Fruit fly (Drosophila melanogaster): Measurements from ENCODE around the gene CG42779.

The CG42779 gene

DNA sequence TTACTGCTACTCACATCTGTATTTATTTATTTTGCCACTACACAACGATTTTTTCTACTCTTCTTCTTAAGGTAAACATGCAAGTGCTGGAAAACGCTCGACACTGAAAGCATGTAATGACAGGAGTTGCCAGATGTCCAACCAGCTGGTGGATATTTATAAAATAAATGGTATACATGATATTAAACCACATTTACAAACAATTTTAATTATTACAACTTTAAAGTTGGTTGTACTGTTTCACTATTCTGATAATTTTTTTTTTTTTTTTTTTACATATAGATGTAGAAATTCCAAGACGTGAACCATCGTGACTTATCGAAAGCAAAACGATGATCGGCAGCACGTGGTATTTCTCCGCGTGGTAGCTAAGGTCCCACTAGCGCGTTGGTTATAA, 41.5 kb upstream of the CG42779 start, which contains the start of the genes Keap1 and kuk (continued):
- TF ChIP-seq CG2129 (GFP tag; IDR thresholded peaks at IDR 0.05; ENCODE audit: partially characterized antibody) (peak; percentile 66), row (GFP tag; IDR thresholded peaks at IDR 0.05) (peak; percentile 50; the same call in 2 of the 3 replicates), lbe (GFP tag; optimal IDR thresholded peaks at IDR 0.05) (peak; percentile 62), CG10274 (GFP tag; optimal IDR thresholded peaks at IDR 0.05) (no peak), bab2 (GFP tag; optimal IDR thresholded peaks at IDR 0.05) (peak; percentile 57), Hmr (GFP tag; optimal IDR thresholded peaks at IDR 0.05) (peak; percentile 79), CG8290 (GFP tag; optimal IDR thresholded peaks at IDR 0.05) (no peak), CG8290 (tag; optimal IDR thresholded peaks at IDR 0.05) (peak in 1 of 2 experiments; percentile 57), pfk (GFP tag; optimal IDR thresholded peaks at IDR 0.05) (peak; percentile 29), CG10366 (GFP tag; IDR thresholded peaks at IDR 0.05) (peak; percentile 44), Optix (GFP tag; IDR thresholded peaks at IDR 0.05) (no peak), CG15073 (GFP tag; optimal IDR thresholded peaks at IDR 0.05) (no peak), Med (GFP tag) (peak; percentile 89), Lhr (GFP tag; optimal IDR thresholded peaks at IDR 0.05) (peak; percentile 92), CG10654 (GFP tag; optimal IDR thresholded peaks at IDR 0.05) (peak; percentile 43), unc-4 (GFP tag; IDR thresholded peaks at IDR 0.05; ENCODE audit: partially characterized antibody) (peak; percentile 86), Trl (optimal IDR thresholded peaks at IDR 0.05) (peak in 1 of 2 experiments; percentile 4), Trl (GFP tag; optimal IDR thresholded peaks at IDR 0.05) (peak; percentile 71), CG7928 (GFP tag; optimal IDR thresholded peaks at IDR 0.05) (peak; percentile 43), pros (GFP tag; optimal IDR thresholded peaks at IDR 0.05) (no peak), fd102C (GFP tag; optimal IDR thresholded peaks at IDR 0.05) (no peak), CG18619 (GFP tag; optimal IDR thresholded peaks at IDR 0.05) (peak; percentile 20), CG15696 (tag; optimal IDR thresholded peaks at IDR 0.05) (peak; percentile 32), CG8924 (tag; optimal IDR thresholded peaks at IDR 0.05) (no peak), Drgx (GFP tag; IDR thresholded peaks at IDR 0.05) (no peak), CG8281 (tag; optimal IDR thresholded peaks at IDR 0.05) (no peak), ind (GFP tag; optimal IDR thresholded peaks at IDR 0.05) (peak; percentile 49), insv (GFP tag; optimal IDR thresholded peaks at IDR 0.05) (peak in 1 of 2 experiments; percentile 57), CrebB (tag; optimal IDR thresholded peaks at IDR 0.05) (no peak), GATAe (GFP tag; conservative IDR thresholded peaks at IDR 0.05) (no peak), fd3F (GFP tag; optimal IDR thresholded peaks at IDR 0.05) (peak; percentile 37), CG10431 (GFP tag; optimal IDR thresholded peaks at IDR 0.05) (peak; percentile 70), Hsf (GFP tag; optimal IDR thresholded peaks at IDR 0.05) (peak; percentile 74), peb (GFP tag; IDR thresholded peaks at IDR 0.05) (no peak), cad (GFP tag; optimal IDR thresholded peaks at IDR 0.05) (no peak), btn (GFP tag; optimal IDR thresholded peaks at IDR 0.05) (no peak), CG13624 (GFP tag; optimal IDR thresholded peaks at IDR 0.05) (peak; percentile 47), abd-A (tag; optimal IDR thresholded peaks at IDR 0.05) (no peak), CG11723 (GFP tag; optimal IDR thresholded peaks at IDR 0.05) (no peak), ac (GFP tag; optimal IDR thresholded peaks at IDR 0.05) (no peak), Antp (GFP tag; optimal IDR thresholded peaks at IDR 0.05) (peak; percentile 48), Side (GFP tag; optimal IDR thresholded peaks at IDR 0.05) (no peak), unpg (GFP tag; optimal IDR thresholded peaks at IDR 0.05) (peak; percentile 26), CG12769 (tag; optimal IDR thresholded peaks at IDR 0.05) (no peak), CG4424 (GFP tag; optimal IDR thresholded peaks at IDR 0.05) (peak; percentile 30), Sox100B (GFP tag; optimal IDR thresholded peaks at IDR 0.05) (no peak), Hmx (GFP tag; optimal IDR thresholded peaks at IDR 0.05) (no peak), lola (GFP tag; optimal IDR thresholded peaks at IDR 0.05) (no peak), CG32532 (GFP tag; IDR thresholded peaks at IDR 0.05) (peak; percentile 35; the same call in 1 of the 2 replicates), NFAT (GFP tag; IDR thresholded peaks at IDR 0.05) (peak; percentile 50; the same call in 1 of the 2 replicates), MESR4 (GFP tag; optimal IDR thresholded peaks at IDR 0.05) (no peak)

All from whole organism, embryonic.